Fruit fly (Drosophila melanogaster) S2 (cell line): ENCODE measurements around the gene CG15203.

Experiments used
- CG8478 ChIP-seq: fragments of >200 bp; optimal IDR thresholded peaks from 2 replicates; lab custom pipeline; 2018
- CTCF ChIP-seq, 2 experiments: fragments of >200 bp; optimal IDR thresholded peaks; 2 replicates each; lab custom pipeline; 2018

- no peak for TF ChIP-seq CTCF (optimal IDR thresholded peaks at IDR 0.05; lab: Kevin White, UChicago)
- no peak for TF ChIP-seq CG8478
Measured at dm6 chrX:11095276-11095675, 28.9 kb downstream of the CG15203 start.
